Worm (Caenorhabditis elegans) whole organism, late embryonic: ENCODE measurements around the gene pxn-2.

Experiments used
- C08G9.2 ChIP-seq: sonication (generic microtip); optimal IDR thresholded peaks from 2 replicates; lab custom pipeline; 2016; ENCODE audit warnings: mild to moderate bottlenecking, missing genetic modification characterization, moderate library complexity, missing compliant biosample characterization
- C38D4.7 ChIP-seq: fragments of 200-800 bp; sonication (Bioruptor generic); optimal IDR thresholded peaks from 2 replicates; lab custom pipeline; 2018; ENCODE audit warnings: mild to moderate bottlenecking, missing genetic modification characterization, moderate library complexity, missing compliant biosample characterization
- K02D7.2 ChIP-seq: sonication (generic microtip); optimal IDR thresholded peaks from 2 replicates; lab custom pipeline; 2017; ENCODE audit warnings: mild to moderate bottlenecking, missing genetic modification characterization, missing compliant biosample characterization
- K09A11.1 ChIP-seq: sonication (generic microtip); optimal IDR thresholded peaks from 2 replicates; lab custom pipeline; 2017; ENCODE audit warnings: antibody characterized with exemption, mild to moderate bottlenecking, missing genetic modification characterization, missing compliant biosample characterization; ENCODE audit not compliant: insufficient read depth
- T23F11.4 ChIP-seq: fragments of 200-800 bp; sonication (Bioruptor generic); optimal IDR thresholded peaks from 2 replicates; lab custom pipeline; 2018; ENCODE audit warnings: mild to moderate bottlenecking, missing genetic modification characterization, missing compliant biosample characterization
- Y22D7AL.16 ChIP-seq: sonication (generic microtip); optimal IDR thresholded peaks from 2 replicates; lab custom pipeline; 2016; ENCODE audit warnings: missing genetic modification characterization, missing compliant biosample characterization
- ahr-1 ChIP-seq: sonication (generic microtip); optimal IDR thresholded peaks from 2 replicates; lab custom pipeline; 2016; ENCODE audit warnings: missing genetic modification characterization, missing compliant biosample characterization
- ama-1 ChIP-seq: fragments of 150-350 bp; optimal IDR thresholded peaks from 2 replicates; lab custom pipeline; 2014
- ceh-14 ChIP-seq: sonication (generic microtip); optimal IDR thresholded peaks from 2 replicates; lab custom pipeline; 2016; ENCODE audit warnings: missing genotype, missing genetic modification characterization, missing compliant biosample characterization
- ceh-24 ChIP-seq: sonication (generic microtip); optimal IDR thresholded peaks from 2 replicates; lab custom pipeline; 2016; ENCODE audit warnings: mild to moderate bottlenecking, missing genetic modification characterization, missing compliant biosample characterization
- ceh-31 ChIP-seq: sonication (generic microtip); optimal IDR thresholded peaks from 2 replicates; lab custom pipeline; 2016; ENCODE audit warnings: missing genetic modification characterization, missing compliant biosample characterization
- ceh-34 ChIP-seq: sonication (generic microtip); optimal IDR thresholded peaks from 2 replicates; lab custom pipeline; 2016; ENCODE audit warnings: mild to moderate bottlenecking, missing genetic modification characterization, missing compliant biosample characterization
- ceh-48 ChIP-seq: sonication (generic microtip); optimal IDR thresholded peaks from 2 replicates; lab custom pipeline; 2016; ENCODE audit warnings: missing genetic modification characterization, inconsistent platforms, missing compliant biosample characterization
- ceh-9 ChIP-seq: sonication (generic microtip); optimal IDR thresholded peaks from 2 replicates; lab custom pipeline; 2016; ENCODE audit warnings: mild to moderate bottlenecking, missing genetic modification characterization, inconsistent platforms, missing compliant biosample characterization
- che-1 ChIP-seq: sonication (generic microtip); optimal IDR thresholded peaks from 2 replicates; lab custom pipeline; 2016; ENCODE audit warnings: mild to moderate bottlenecking, missing genetic modification characterization, missing compliant biosample characterization
- elt-2 ChIP-seq: sonication (generic microtip); optimal IDR thresholded peaks from 2 replicates; lab custom pipeline; 2016; ENCODE audit warnings: missing genetic modification reagents, missing genetic modification characterization, missing compliant biosample characterization
- fkh-10 ChIP-seq: fragments of 150-350 bp; optimal IDR thresholded peaks from 2 replicates; lab custom pipeline; 2014; ENCODE audit warnings: missing biosample characterization, missing genetic modification reagents, missing genetic modification characterization
- fkh-6 ChIP-seq: sonication (generic microtip); optimal IDR thresholded peaks from 2 replicates; lab custom pipeline; 2016; ENCODE audit warnings: missing genetic modification characterization, missing compliant biosample characterization
- gmeb-2 ChIP-seq: sonication (generic microtip); optimal IDR thresholded peaks from 2 replicates; lab custom pipeline; 2016; ENCODE audit warnings: missing genetic modification characterization, inconsistent platforms, missing compliant biosample characterization
- hlh-13 ChIP-seq: fragments of 200-800 bp; sonication (Bioruptor generic); optimal IDR thresholded peaks from 2 replicates; lab custom pipeline; 2018; ENCODE audit warnings: mild to moderate bottlenecking, missing genetic modification characterization, missing compliant biosample characterization
- hlh-6 ChIP-seq: sonication (generic microtip); optimal IDR thresholded peaks from 2 replicates; lab custom pipeline; 2016; ENCODE audit warnings: missing genotype, missing genetic modification characterization, missing compliant biosample characterization
- lim-6 ChIP-seq: sonication (generic microtip); optimal IDR thresholded peaks from 2 replicates; lab custom pipeline; 2016; ENCODE audit warnings: missing genetic modification characterization, missing compliant biosample characterization
- madf-2 ChIP-seq: sonication (generic microtip); optimal IDR thresholded peaks from 2 replicates; lab custom pipeline; 2017; ENCODE audit warnings: missing genetic modification characterization, missing compliant biosample characterization
- mec-3 ChIP-seq: sonication (generic microtip); optimal IDR thresholded peaks from 2 replicates; lab custom pipeline; 2016; ENCODE audit warnings: borderline replicate concordance, missing genetic modification characterization, missing compliant biosample characterization
- nhr-232 ChIP-seq: sonication (generic microtip); optimal IDR thresholded peaks from 2 replicates; lab custom pipeline; 2016; ENCODE audit warnings: missing genetic modification characterization, missing compliant biosample characterization
- npax-4 ChIP-seq: sonication (generic microtip); optimal IDR thresholded peaks from 2 replicates; lab custom pipeline; 2016; ENCODE audit warnings: missing genetic modification characterization, missing compliant biosample characterization
- pag-3 ChIP-seq: sonication (generic microtip); optimal IDR thresholded peaks from 2 replicates; lab custom pipeline; 2016; ENCODE audit warnings: missing compliant biosample characterization, missing genetic modification characterization, borderline replicate concordance
- pax-1 ChIP-seq: fragments of 150-350 bp; optimal IDR thresholded peaks from 2 replicates; lab custom pipeline; 2014; ENCODE audit warnings: missing biosample characterization, missing genetic modification characterization
- pha-2 ChIP-seq: sonication (generic microtip); optimal IDR thresholded peaks from 2 replicates; lab custom pipeline; 2017; ENCODE audit warnings: mild to moderate bottlenecking, missing genetic modification characterization, missing compliant biosample characterization
- pros-1 ChIP-seq: fragments of 150-350 bp; optimal IDR thresholded peaks from 2 replicates; lab custom pipeline; 2014; ENCODE audit warnings: missing biosample characterization, missing genetic modification reagents, missing genetic modification characterization
- sdc-2 ChIP-seq: sonication (generic microtip); optimal IDR thresholded peaks from 2 replicates; lab custom pipeline; 2016; ENCODE audit warnings: missing genotype, missing genetic modification characterization, missing compliant biosample characterization
- sox-2 ChIP-seq: fragments of 200-800 bp; sonication (Bioruptor generic); IDR thresholded peaks from 2 replicates; pipeline ENCODE4 v1.3.6; 2022; ENCODE audit warnings: missing genetic modification reagents, missing genetic modification characterization, missing compliant biosample characterization
- sox-4 ChIP-seq: sonication (generic microtip); optimal IDR thresholded peaks from 2 replicates; lab custom pipeline; 2017; ENCODE audit warnings: mild to moderate bottlenecking, missing genetic modification characterization, inconsistent platforms, missing compliant biosample characterization
- ttx-3 ChIP-seq: sonication (generic microtip); optimal IDR thresholded peaks from 2 replicates; lab custom pipeline; 2016; ENCODE audit warnings: missing genetic modification reagents, missing genetic modification characterization, missing compliant biosample characterization
- unc-3 ChIP-seq, 2 experiments: fragments of 200-800 bp in 1 of 2; sonication (Bioruptor generic) in 1 of 2; sonication (generic microtip) in 1 of 2; conservative IDR thresholded peaks in 1 of 2; optimal IDR thresholded peaks in 1 of 2; 2 replicates each; pipeline versions ENCODE4 v1.3.6 to Lab custom; 2016 to 2022; ENCODE audit warnings: missing compliant biosample characterization in 2 of 2, missing genetic modification characterization in 2 of 2, missing genetic modification reagents in 1 of 2
- unc-42 ChIP-seq: sonication (generic microtip); optimal IDR thresholded peaks from 2 replicates; lab custom pipeline; 2016; ENCODE audit warnings: missing genotype, missing genetic modification characterization, missing compliant biosample characterization
- zip-5 ChIP-seq: sonication (generic microtip); optimal IDR thresholded peaks from 2 replicates; lab custom pipeline; 2016; ENCODE audit warnings: missing genetic modification characterization, missing compliant biosample characterization

The pxn-2 gene

ce11 chrX:11012337-11012736 lies 33.3 kb upstream of the pxn-2 start, which contains the start of gene F58A3.3:
Gene F58A3.3, plus strand, starts transcription at chrX:11012637.
- TF ChIP-seq ceh-34 (tag; lab: Kevin White, UChicago) (no peak), lim-6 (tag; lab: Kevin White, UChicago) (no peak), pros-1 (tag; lab: Kevin White, UChicago) (no peak), madf-2 (tag; lab: Kevin White, UChicago) (no peak), ttx-3 (tag; lab: Kevin White, UChicago) (no peak), sox-4 (tag; lab: Kevin White, UChicago) (no peak)
- TF ChIP-seq, all 69 proteins: peak for 0

- TF ChIP-seq ceh-34 (tag; lab: Kevin White, UChicago) (no peak), ahr-1 (tag; lab: Kevin White, UChicago) (no peak), ceh-24 (tag; lab: Kevin White, UChicago) (no peak), ceh-48 (tag; lab: Kevin White, UChicago) (no peak), unc-42 (tag; lab: Kevin White, UChicago) (no peak)
These were observed 31.5 kb upstream of the pxn-2 start, which contains the start of gene F58A3.4 for ce11 chrX:11010565-11010964. Gene F58A3.4, minus strand, starts transcription at chrX:11010665.

ce11 chrX:11008954-11009353 lies 29.9 kb upstream of the pxn-2 start, which contains the start of gene ttr-31:
Gene ttr-31, minus strand, starts transcription at chrX:11009054.
- TF ChIP-seq pax-1 (tag; lab: Kevin White, UChicago), result no peak
- TF ChIP-seq npax-4, result no peak
- no peak for TF ChIP-seq pag-3 (tag; lab: Kevin White, UChicago)
- no peak for TF ChIP-seq C08G9.2 (tag; lab: Kevin White, UChicago)
- no peak for TF ChIP-seq unc-3 (GFP tag; conservative IDR thresholded peaks at IDR 0.05; lab: Robert Waterston, UW)
- TF ChIP-seq unc-3 (tag; optimal IDR thresholded peaks at IDR 0.05; lab: Kevin White, UChicago), result no peak
- no peak for TF ChIP-seq sox-2
- no peak for TF ChIP-seq ceh-31 (tag; lab: Kevin White, UChicago)
- no peak for TF ChIP-seq K02D7.2 (tag; lab: Kevin White, UChicago)
- no peak for TF ChIP-seq ceh-9 (tag; lab: Kevin White, UChicago)
- no peak for TF ChIP-seq pha-2 (tag; lab: Kevin White, UChicago)
- TF ChIP-seq mec-3 (tag; lab: Kevin White, UChicago), result no peak
- no peak for TF ChIP-seq ceh-14 (tag; lab: Kevin White, UChicago)
- TF ChIP-seq nhr-232 (tag; lab: Kevin White, UChicago), result no peak
- TF ChIP-seq ama-1, result no peak
- no peak for TF ChIP-seq Y22D7AL.16
- TF ChIP-seq hlh-13, result no peak
- TF ChIP-seq fkh-6 (tag; lab: Kevin White, UChicago), result no peak
- TF ChIP-seq sdc-2 (tag; lab: Kevin White, UChicago), result no peak
- no peak for TF ChIP-seq ttx-3 (tag; lab: Kevin White, UChicago)
- no peak for TF ChIP-seq che-1 (tag; lab: Kevin White, UChicago)

ce11 chrX:11008052-11008451 lies 29.0 kb upstream of the pxn-2 start, which contains the start of gene del-5:
Gene del-5, minus strand, starts transcription at chrX:11008181.
- no peak for TF ChIP-seq ama-1
- no peak for TF ChIP-seq T23F11.4 (GFP tag; lab: Kevin White, UChicago)
- no peak for TF ChIP-seq K09A11.1 (tag; lab: Kevin White, UChicago)
- no peak for TF ChIP-seq fkh-10 (GFP tag; lab: Kevin White, UChicago)
- TF ChIP-seq ceh-48 (tag; lab: Kevin White, UChicago), result no peak
- TF ChIP-seq elt-2, result peak; percentile 31

- TF ChIP-seq ahr-1 (tag; lab: Kevin White, UChicago) (no peak), gmeb-2 (tag; lab: Kevin White, UChicago) (no peak), che-1 (tag; lab: Kevin White, UChicago) (no peak), hlh-6 (no peak), zip-5 (tag; lab: Kevin White, UChicago) (no peak), madf-2 (tag; lab: Kevin White, UChicago) (no peak), C38D4.7 (no peak)
These were observed 28.3 kb upstream of the pxn-2 start for ce11 chrX:11007393-11007792.
